Worm (Caenorhabditis elegans): Measurements from ENCODE around the gene C17C3.15.
"Not testable (repeated sequence)": the region's sequence is repeated elsewhere in the genome, so short reads cannot be mapped to it uniquely, and the experiment has no call there.

The C17C3.15 gene

DNA sequence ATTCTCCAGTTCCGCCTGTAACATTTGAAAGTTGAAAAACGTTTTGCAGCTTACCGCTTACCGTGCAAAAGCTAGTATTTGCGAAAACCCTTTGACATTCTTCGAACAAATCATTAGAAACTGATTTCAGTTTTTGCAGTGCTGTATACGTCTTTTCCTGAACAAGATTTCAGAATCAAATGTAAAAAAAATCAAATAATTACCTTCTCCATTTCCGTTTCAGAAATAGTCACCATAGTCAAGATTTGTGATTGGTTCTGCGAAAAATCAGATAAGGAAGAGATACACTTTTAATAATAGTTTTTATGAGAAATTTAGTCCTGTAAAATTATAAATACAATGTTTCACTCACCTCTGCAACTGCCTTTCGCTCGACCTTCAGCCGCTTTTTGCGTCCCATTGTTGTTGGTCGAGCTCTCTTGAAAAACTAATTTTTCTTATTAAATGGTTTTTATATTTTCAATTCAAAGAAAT lies 38.6 kb upstream of the C17C3.15 start, which contains the start of gene C17C3.9:
TSS of gene C17C3.9 (minus strand) at position 424 of the 474 bp plus-strand sequence.
- TF ChIP-seq nhr-28 (tag; optimal IDR thresholded peaks at IDR 0.05) = no peak
- no peak for TF ChIP-seq ces-1 (GFP tag; optimal IDR thresholded peaks at IDR 0.05)
- no peak for TF ChIP-seq unc-39 (tag; optimal IDR thresholded peaks at IDR 0.05)
- TF ChIP-seq ceh-43 (GFP tag; optimal IDR thresholded peaks at IDR 0.05) = no peak
- TF ChIP-seq mep-1 (tag; optimal IDR thresholded peaks at IDR 0.05) = no peak
- no peak for TF ChIP-seq lsy-2 (tag; optimal IDR thresholded peaks at IDR 0.05)
- TF ChIP-seq cnd-1 (tag; optimal IDR thresholded peaks at IDR 0.05) = no peak
- TF ChIP-seq nhr-12 (tag; optimal IDR thresholded peaks at IDR 0.05) = no peak
- TF ChIP-seq lin-32 (GFP tag; optimal IDR thresholded peaks at IDR 0.05) = no peak
- no peak for TF ChIP-seq sptf-1 (tag; optimal IDR thresholded peaks at IDR 0.05)
- TF ChIP-seq M03D4.4 (tag; optimal IDR thresholded peaks at IDR 0.05) = no peak
- no peak for TF ChIP-seq mab-5 (tag; optimal IDR thresholded peaks at IDR 0.05)
- no peak for TF ChIP-seq snpc-4 (tag; optimal IDR thresholded peaks at IDR 0.05)
- TF ChIP-seq nhr-237 (tag; optimal IDR thresholded peaks at IDR 0.05) = no peak

ce11 chrII:5533642-5534041 lies 36.8 kb upstream of the C17C3.15 start, which contains the start of gene hlh-26:
Gene hlh-26 (minus strand): TSS chrII:5533742.
- TF ChIP-seq mep-1 (tag; optimal IDR thresholded peaks at IDR 0.05) = no peak
- TF ChIP-seq ceh-83 (GFP tag; optimal IDR thresholded peaks at IDR 0.05) = no peak
- no peak for TF ChIP-seq sptf-1 (tag; optimal IDR thresholded peaks at IDR 0.05)
- TF ChIP-seq flh-1 (GFP tag; optimal IDR thresholded peaks at IDR 0.05) = no peak
- no peak for TF ChIP-seq sem-2 (GFP tag; optimal IDR thresholded peaks at IDR 0.05)
- no peak for TF ChIP-seq hlh-1 (tag; optimal IDR thresholded peaks at IDR 0.05)
- TF ChIP-seq blmp-1 (tag; optimal IDR thresholded peaks at IDR 0.05) = no peak
- no peak for TF ChIP-seq zip-8 (tag; optimal IDR thresholded peaks at IDR 0.05)
- no peak for TF ChIP-seq ces-1 (GFP tag; optimal IDR thresholded peaks at IDR 0.05)
- TF ChIP-seq nhr-2 (tag; optimal IDR thresholded peaks at IDR 0.05) = no peak
- TF ChIP-seq nhr-76 (tag; optimal IDR thresholded peaks at IDR 0.05) = no peak
- no peak for TF ChIP-seq ceh-43 (GFP tag; optimal IDR thresholded peaks at IDR 0.05)
- TF ChIP-seq drap-1 (GFP tag; optimal IDR thresholded peaks at IDR 0.05) = no peak
- no peak for TF ChIP-seq bed-3 (GFP tag; optimal IDR thresholded peaks at IDR 0.05)
- no peak for TF ChIP-seq M03D4.4 (tag; optimal IDR thresholded peaks at IDR 0.05)

DNA sequence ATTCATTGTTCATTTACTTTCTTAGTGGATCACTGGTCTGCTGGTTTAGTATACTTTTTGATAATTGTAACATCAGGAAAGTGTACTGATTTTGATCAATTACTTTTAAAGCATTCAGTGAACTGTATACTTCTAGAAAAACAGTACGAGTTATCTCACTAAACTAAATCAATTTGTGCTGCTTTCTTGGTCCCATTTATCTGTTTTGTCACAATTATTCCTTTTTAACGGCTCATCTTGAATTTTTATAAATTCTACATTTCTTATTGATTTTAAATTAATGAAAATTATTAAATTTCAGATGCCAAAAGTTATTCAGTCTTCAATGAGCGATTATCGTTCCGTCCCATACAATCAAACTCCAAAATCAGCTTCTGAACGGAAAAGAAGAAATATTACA lies 35.5 kb upstream of the C17C3.15 start, which contains the start of gene hlh-25:
TSS of gene hlh-25 (plus strand) at position 301 of the 400 bp plus-strand sequence.
- TF ChIP-seq mls-2 (tag; optimal IDR thresholded peaks at IDR 0.05); ceh-83 (GFP tag; optimal IDR thresholded peaks at IDR 0.05); hlh-1 (tag; optimal IDR thresholded peaks at IDR 0.05): not testable (repeated sequence)

DNA sequence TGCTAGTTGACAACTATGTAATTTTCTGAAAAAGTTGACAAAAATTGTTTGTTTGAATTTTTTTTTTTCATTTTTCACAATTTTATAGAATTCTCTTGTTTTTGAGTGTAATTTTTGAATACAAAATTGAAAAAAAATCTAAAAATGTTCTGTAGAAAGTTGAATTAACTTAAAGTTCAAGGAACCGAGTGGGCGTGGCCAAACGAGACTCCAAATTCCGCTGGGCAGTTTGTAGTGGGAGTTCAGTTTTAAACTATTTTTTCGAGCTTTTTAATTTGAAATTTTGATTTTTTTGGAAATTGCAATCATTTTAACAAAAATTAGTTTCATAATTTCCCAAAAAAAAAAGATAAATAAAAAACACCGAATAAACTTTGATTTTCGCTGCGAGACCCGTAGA lies 33.4 kb upstream of the C17C3.15 start:
- no peak for TF ChIP-seq ceh-83 (GFP tag; optimal IDR thresholded peaks at IDR 0.05)
- TF ChIP-seq lsy-2 (tag; optimal IDR thresholded peaks at IDR 0.05) = no peak
- no peak for TF ChIP-seq zip-8 (tag; optimal IDR thresholded peaks at IDR 0.05)
- no peak for TF ChIP-seq sptf-1 (tag; optimal IDR thresholded peaks at IDR 0.05)
- no peak for TF ChIP-seq ceh-39 (tag; optimal IDR thresholded peaks at IDR 0.05)
- no peak for TF ChIP-seq drap-1 (GFP tag; optimal IDR thresholded peaks at IDR 0.05)

- TF ChIP-seq sem-2 (GFP tag; optimal IDR thresholded peaks at IDR 0.05) (no peak), lin-13 (tag; optimal IDR thresholded peaks at IDR 0.05) (no peak), elt-3 (tag; optimal IDR thresholded peaks at IDR 0.05) (no peak), nhr-28 (tag; optimal IDR thresholded peaks at IDR 0.05) (no peak)
Measured at ce11 chrII:5537524-5537923, 32.9 kb upstream of the C17C3.15 start, which contains the start of gene C17C3.11. Gene C17C3.11 (plus strand): TSS chrII:5537824.

- not testable (repeated sequence) for TF ChIP-seq mep-1, M03D4.4, snpc-4 (tag; optimal IDR thresholded peaks at IDR 0.05)
Measured at ce11 chrII:5540113-5540512, 30.3 kb upstream of the C17C3.15 start, which contains the start of gene hlh-27. Gene hlh-27 (minus strand): TSS chrII:5540213.

ce11 chrII:5541685-5542084 lies 28.8 kb upstream of the C17C3.15 start, which contains the start of gene C17C3.24:
Gene C17C3.24 (minus strand): TSS chrII:5541785.
- no peak for TF ChIP-seq mls-2 (tag; optimal IDR thresholded peaks at IDR 0.05)
- TF ChIP-seq nhr-12 (tag; optimal IDR thresholded peaks at IDR 0.05) = no peak
- no peak for TF ChIP-seq nhr-2 (tag; optimal IDR thresholded peaks at IDR 0.05)
- no peak for TF ChIP-seq snpc-4 (tag; optimal IDR thresholded peaks at IDR 0.05)
- no peak for TF ChIP-seq lsy-2 (tag; optimal IDR thresholded peaks at IDR 0.05)
- TF ChIP-seq mab-5 (tag; optimal IDR thresholded peaks at IDR 0.05) = no peak
- no peak for TF ChIP-seq flh-1 (GFP tag; optimal IDR thresholded peaks at IDR 0.05)
- TF ChIP-seq ceh-43 (GFP tag; optimal IDR thresholded peaks at IDR 0.05) = no peak
- no peak for TF ChIP-seq ceh-83 (GFP tag; optimal IDR thresholded peaks at IDR 0.05)
- no peak for TF ChIP-seq zip-8 (tag; optimal IDR thresholded peaks at IDR 0.05)
- TF ChIP-seq elt-1 (tag; optimal IDR thresholded peaks at IDR 0.05; ENCODE audit: borderline replicate concordance, insufficient read depth) = no peak
